Fruit fly (Drosophila melanogaster) whole organism, wandering third instar larva: ENCODE results near the gene mmy.

Experiments used
- Abd-B ChIP-seq: fragments of >200 bp; optimal IDR thresholded peaks from 2 replicates; lab custom pipeline; 2017; ENCODE audit warnings: missing biosample characterization, missing genetic modification characterization
- CG32264 ChIP-seq: fragments of 200-800 bp; sonication (Bioruptor generic); optimal IDR thresholded peaks from 2 replicates; lab custom pipeline; 2016; ENCODE audit warnings: missing biosample characterization, missing genetic modification characterization
- CG9705 ChIP-seq: fragments of 200-800 bp; sonication (Bioruptor generic); optimal IDR thresholded peaks from 2 replicates; lab custom pipeline; 2018; ENCODE audit warnings: missing biosample characterization, mild to moderate bottlenecking, missing genetic modification characterization
- CrebA ChIP-seq: fragments of 200-800 bp; sonication (Bioruptor generic); optimal IDR thresholded peaks from 2 replicates; lab custom pipeline; 2016; ENCODE audit warnings: missing biosample characterization, mild to moderate bottlenecking, missing genetic modification characterization, borderline replicate concordance
- Dfd ChIP-seq: fragments of >200 bp; optimal IDR thresholded peaks from 2 replicates; lab custom pipeline; 2017; ENCODE audit warnings: missing biosample characterization, missing genetic modification characterization
- Dif ChIP-seq: fragments of 200-275, 200-300 bp; sonication (Bioruptor generic); optimal IDR thresholded peaks from 2 replicates; lab custom pipeline; 2018; ENCODE audit warnings: missing biosample characterization, missing genetic modification characterization; ENCODE audit not compliant: partially characterized antibody
- GATAd ChIP-seq: sonication (Bioruptor generic); optimal IDR thresholded peaks from 2 replicates; lab custom pipeline; 2016; ENCODE audit warnings: missing biosample characterization, missing genetic modification characterization
- HLH106 ChIP-seq: fragments of 200-800 bp; optimal IDR thresholded peaks from 3 replicates; lab custom pipeline; 2019; ENCODE audit warnings: missing biosample characterization, mild to moderate bottlenecking, missing genetic modification characterization, moderate library complexity
- Hnf4 ChIP-seq: fragments of 200-800 bp; sonication (Bioruptor generic); optimal IDR thresholded peaks from 2 replicates; lab custom pipeline; 2016; ENCODE audit warnings: missing biosample characterization, mild to moderate bottlenecking, missing genetic modification characterization
- Hr78 ChIP-seq: fragments of >200 bp; optimal IDR thresholded peaks from 2 replicates; lab custom pipeline; 2017; ENCODE audit warnings: missing biosample characterization, missing genetic modification characterization
- Hr83 ChIP-seq: fragments of 200-300 bp; sonication (Bioruptor generic); optimal IDR thresholded peaks from 2 replicates; lab custom pipeline; 2016; ENCODE audit warnings: missing biosample characterization, mild to moderate bottlenecking, missing genetic modification characterization, moderate library complexity; ENCODE audit not compliant: poor library complexity, severe bottlenecking
- Jra ChIP-seq: sonication (Bioruptor generic); optimal IDR thresholded peaks from 2 replicates; lab custom pipeline; 2016; ENCODE audit warnings: missing biosample characterization, missing genetic modification characterization
- Mio ChIP-seq: sonication (Bioruptor generic); optimal IDR thresholded peaks from 2 replicates; lab custom pipeline; 2016; ENCODE audit warnings: missing biosample characterization, missing genetic modification characterization
- Myc ChIP-seq: fragments of >200 bp; optimal IDR thresholded peaks from 2 replicates; lab custom pipeline; 2017
- N ChIP-seq: fragments of >200 bp; optimal IDR thresholded peaks from 2 replicates; lab custom pipeline; 2018; ENCODE audit warnings: missing biosample characterization, missing external identifiers, missing genetic modification characterization
- OdsH ChIP-seq: fragments of 200-800 bp; sonication (Bioruptor generic); optimal IDR thresholded peaks from 2 replicates; lab custom pipeline; 2016; ENCODE audit warnings: missing biosample characterization, mild to moderate bottlenecking, missing genetic modification characterization
- Rel ChIP-seq, 2 experiments: fragments of 200-800 bp; sonication (Bioruptor generic) in 1 of 2; optimal IDR thresholded peaks; 2 replicates in 1 of 2; 3 replicates in 1 of 2; lab custom pipeline; 2016 to 2019; ENCODE audit warnings: mild to moderate bottlenecking in 2 of 2, missing biosample characterization in 2 of 2, missing genetic modification characterization in 2 of 2, moderate library complexity in 1 of 2
- Sp1 ChIP-seq: fragments of 200-800 bp; sonication (Bioruptor generic); optimal IDR thresholded peaks from 3 replicates; lab custom pipeline; 2019; ENCODE audit warnings: missing biosample characterization, mild to moderate bottlenecking, missing genetic modification characterization, moderate library complexity
- Vsx2 ChIP-seq: fragments of 200-300, 225-300 bp; sonication (Bioruptor generic); optimal IDR thresholded peaks from 2 replicates; lab custom pipeline; 2018; ENCODE audit warnings: missing biosample characterization, missing genetic modification characterization; ENCODE audit not compliant: partially characterized antibody
- br ChIP-seq: fragments of 200-800 bp; sonication (Bioruptor generic); optimal IDR thresholded peaks from 2 replicates; lab custom pipeline; 2016; ENCODE audit warnings: missing biosample characterization, missing genetic modification characterization
- brk ChIP-seq: fragments of 200-800 bp; sonication (Bioruptor generic); optimal IDR thresholded peaks from 2 replicates; lab custom pipeline; 2016; ENCODE audit warnings: missing biosample characterization, mild to moderate bottlenecking, missing genetic modification characterization
- dl ChIP-seq, 2 experiments: fragments of 175-275, 200-275 bp in 1 of 2; fragments of 200-275 bp in 1 of 2; sonication (Bioruptor generic); optimal IDR thresholded peaks; lab custom pipeline; 2018; ENCODE audit warnings: mild to moderate bottlenecking in 2 of 2, missing biosample characterization in 2 of 2, missing genetic modification characterization in 2 of 2, moderate library complexity in 2 of 2; ENCODE audit not compliant: partially characterized antibody in 2 of 2, insufficient read depth in 1 of 2
- dmrt93B ChIP-seq: fragments of 200-800 bp; sonication (Bioruptor generic); optimal IDR thresholded peaks from 2 replicates; lab custom pipeline; 2018; ENCODE audit warnings: missing biosample characterization, mild to moderate bottlenecking, missing genetic modification characterization
- dsf ChIP-seq: sonication (Bioruptor generic); optimal IDR thresholded peaks from 2 replicates; lab custom pipeline; 2016; ENCODE audit warnings: missing biosample characterization, missing genetic modification characterization, borderline replicate concordance
- ey ChIP-seq: fragments of 200-800 bp; sonication (Bioruptor generic); optimal IDR thresholded peaks from 2 replicates; lab custom pipeline; 2016; ENCODE audit warnings: missing biosample characterization, missing genetic modification characterization
- foxo ChIP-seq, 2 experiments: fragments of 200-800 bp; sonication (Bioruptor generic); optimal IDR thresholded peaks; 2 replicates in 1 of 2; 3 replicates in 1 of 2; lab custom pipeline; 2016 to 2017; ENCODE audit warnings: missing biosample characterization in 2 of 2, missing genetic modification characterization in 2 of 2
- fru ChIP-seq: fragments of 200-800 bp; sonication (Bioruptor generic); optimal IDR thresholded peaks from 3 replicates; lab custom pipeline; 2016; ENCODE audit warnings: missing biosample characterization, mild to moderate bottlenecking, missing genetic modification characterization
- h ChIP-seq: fragments of 200-800 bp; sonication (Bioruptor generic); optimal IDR thresholded peaks from 3 replicates; lab custom pipeline; 2016; ENCODE audit warnings: missing biosample characterization, mild to moderate bottlenecking, missing genetic modification characterization
- jim ChIP-seq: fragments of 175-275, 200-325 bp; sonication (Bioruptor generic); optimal IDR thresholded peaks from 2 replicates; lab custom pipeline; 2016; ENCODE audit warnings: missing biosample characterization, mild to moderate bottlenecking, missing genetic modification characterization
- lola ChIP-seq: fragments of >200 bp; optimal IDR thresholded peaks from 2 replicates; lab custom pipeline; 2017; ENCODE audit warnings: missing biosample characterization, missing genetic modification characterization
- pan ChIP-seq: fragments of >200 bp; optimal IDR thresholded peaks from 2 replicates; lab custom pipeline; 2017
- psq ChIP-seq: fragments of 200-800 bp; sonication (Bioruptor generic); optimal IDR thresholded peaks from 3 replicates; lab custom pipeline; 2017; ENCODE audit warnings: missing biosample characterization, mild to moderate bottlenecking, missing genetic modification characterization, moderate library complexity
- rgr ChIP-seq: fragments of 200-800 bp; sonication (Bioruptor generic); optimal IDR thresholded peaks from 3 replicates; lab custom pipeline; 2016; ENCODE audit warnings: missing biosample characterization, mild to moderate bottlenecking, missing genetic modification characterization
- sage ChIP-seq: fragments of 200-800 bp; sonication (Bioruptor generic); optimal IDR thresholded peaks from 2 replicates; lab custom pipeline; 2016; ENCODE audit warnings: missing biosample characterization, mild to moderate bottlenecking, missing genetic modification characterization
- sv ChIP-seq: fragments of 200-800 bp; sonication (Bioruptor generic); optimal IDR thresholded peaks from 3 replicates; lab custom pipeline; 2016; ENCODE audit warnings: missing biosample characterization, missing genetic modification characterization
- tai ChIP-seq: sonication (Bioruptor generic); optimal IDR thresholded peaks from 2 replicates; lab custom pipeline; 2016; ENCODE audit warnings: missing biosample characterization, missing genetic modification characterization
- usp ChIP-seq: fragments of >200 bp; optimal IDR thresholded peaks from 2 replicates; lab custom pipeline; 2017; ENCODE audit warnings: missing biosample characterization, missing genetic modification characterization
- woc ChIP-seq: sonication (Bioruptor generic); optimal IDR thresholded peaks from 2 replicates; lab custom pipeline; 2016; ENCODE audit warnings: missing biosample characterization, mild to moderate bottlenecking, missing genetic modification characterization

Gene mmy

DNA sequence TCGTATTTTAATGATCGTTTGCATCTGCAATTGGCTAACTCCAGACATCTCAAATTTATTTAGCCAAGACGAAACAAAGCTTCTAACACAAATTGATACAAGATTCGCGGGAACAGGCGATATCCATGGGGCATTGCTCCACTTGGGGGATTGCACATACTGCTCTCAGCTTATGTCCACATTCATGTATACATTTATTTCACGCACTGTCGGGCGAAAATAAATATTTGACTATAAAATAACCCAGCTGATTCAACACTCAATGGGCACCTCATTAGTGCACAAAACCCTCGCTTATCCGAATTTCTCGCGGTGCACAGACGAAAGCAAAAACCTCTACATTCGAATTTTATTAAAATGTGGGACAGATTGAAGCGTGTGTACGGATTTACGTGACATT is 12.2 kb downstream of the mmy start:
- peak; percentile 97 for TF ChIP-seq Hr83
- peak; percentile 52 for TF ChIP-seq CG32264 (GFP tag; lab: Kevin White, UChicago)
- TF ChIP-seq HLH106 (tag; lab: Kevin White, UChicago), result peak; percentile 42
- no peak for TF ChIP-seq Rel (GFP tag; optimal IDR thresholded peaks at IDR 0.05; lab: Kevin White, UChicago)
- TF ChIP-seq Rel (tag; optimal IDR thresholded peaks at IDR 0.05; lab: Kevin White, UChicago), result peak; percentile 22
- TF ChIP-seq Dif (GFP tag; lab: Kevin White, UChicago), result no peak
- peak; percentile 61 for TF ChIP-seq Hnf4 (GFP tag; lab: Kevin White, UChicago)
- TF ChIP-seq N (GFP tag; lab: Kevin White, UChicago), result no peak
- TF ChIP-seq CG9705, result peak; percentile 17
- peak in 1 of 2 experiments; percentile 67 for TF ChIP-seq foxo (GFP tag; optimal IDR thresholded peaks at IDR 0.05; lab: Kevin White, UChicago)
- TF ChIP-seq CrebA (GFP tag; lab: Kevin White, UChicago), result no peak
- peak; percentile 20 for TF ChIP-seq psq (GFP tag; lab: Kevin White, UChicago)
- peak; percentile 87 for TF ChIP-seq rgr (GFP tag; lab: Kevin White, UChicago)
- peak; percentile 71 for TF ChIP-seq br
- peak; percentile 65 for TF ChIP-seq fru (GFP tag; lab: Kevin White, UChicago)
- TF ChIP-seq OdsH (GFP tag; lab: Kevin White, UChicago), result peak; percentile 69
- peak; percentile 17 for TF ChIP-seq woc (GFP tag; lab: Kevin White, UChicago)
- peak; percentile 12 for TF ChIP-seq dmrt93B (GFP tag; lab: Kevin White, UChicago)
- TF ChIP-seq h, result peak; percentile 88
- TF ChIP-seq sv (GFP tag; lab: Kevin White, UChicago), result no peak
- peak; percentile 62 for TF ChIP-seq Sp1 (GFP tag; lab: Kevin White, UChicago)

DNA sequence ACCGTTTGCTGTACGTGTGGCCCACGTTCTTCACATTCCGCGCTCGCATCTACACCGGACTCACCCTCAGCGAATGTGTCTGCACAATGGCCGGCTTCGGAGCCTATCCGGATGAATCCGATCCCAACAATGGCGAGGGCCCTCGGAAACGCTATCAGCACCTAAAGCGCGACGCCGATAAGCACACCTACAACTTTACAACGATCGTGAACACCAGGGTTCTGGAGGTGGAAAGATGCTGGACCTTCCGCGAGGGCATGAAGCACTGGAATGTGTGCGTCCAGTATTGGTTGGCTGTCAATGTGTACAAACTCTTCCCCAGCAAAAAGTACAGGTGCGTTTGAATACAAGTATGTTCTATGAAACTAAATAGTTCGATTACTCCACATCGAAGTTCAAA is 16.1 kb downstream of the mmy start:
- TF ChIP-seq pan (lab: Kevin White, UChicago), result no peak
- no peak for TF ChIP-seq dsf (GFP tag; lab: Kevin White, UChicago)
- TF ChIP-seq sage (GFP tag; lab: Kevin White, UChicago), result no peak
- TF ChIP-seq CG9705, result no peak
- TF ChIP-seq Rel (GFP tag; optimal IDR thresholded peaks at IDR 0.05; lab: Kevin White, UChicago), result no peak
- TF ChIP-seq Rel (tag; optimal IDR thresholded peaks at IDR 0.05; lab: Kevin White, UChicago), result peak; percentile 5
- TF ChIP-seq Mio (GFP tag; lab: Kevin White, UChicago), result no peak
- TF ChIP-seq HLH106 (tag; lab: Kevin White, UChicago), result no peak
- TF ChIP-seq Dfd (GFP tag; lab: Kevin White, UChicago), result no peak

DNA sequence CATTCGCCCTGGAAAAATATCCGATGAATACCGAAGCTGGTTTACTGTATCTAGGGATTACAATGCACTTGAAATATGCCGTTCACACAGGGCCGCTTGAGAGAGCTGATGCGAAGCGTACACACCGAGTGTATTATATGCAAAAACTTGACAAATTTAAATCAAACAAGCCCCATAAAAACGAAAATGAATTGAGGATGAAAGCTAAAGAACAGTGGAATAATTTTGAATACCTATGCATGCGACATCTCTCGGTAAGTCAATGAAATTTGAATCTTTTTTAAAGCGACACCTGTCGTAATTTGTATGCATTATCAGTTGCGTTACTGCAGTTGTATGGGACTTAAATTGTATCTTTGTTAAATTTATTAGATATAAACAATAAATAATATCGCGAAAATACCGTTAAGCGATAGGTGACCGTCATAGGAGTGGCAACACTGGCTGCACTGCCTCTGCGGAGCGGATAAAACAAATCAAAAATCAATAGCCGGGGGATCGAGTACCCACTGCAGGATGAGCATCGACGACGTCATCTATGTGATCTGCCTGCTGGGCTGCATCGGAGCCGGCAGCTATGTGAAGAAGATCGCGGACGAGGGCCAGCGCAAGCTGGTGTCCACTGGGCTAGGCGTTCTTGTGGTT is 17.6 kb downstream of the mmy start, which contains the start of gene frj:
Gene frj (plus strand): TSS at position 98 of the 645 bp plus-strand sequence.
- TF ChIP-seq CrebA (GFP tag; lab: Kevin White, UChicago), result no peak
- peak; percentile 47 for TF ChIP-seq woc (GFP tag; lab: Kevin White, UChicago)
- TF ChIP-seq Mio (GFP tag; lab: Kevin White, UChicago), result no peak
- TF ChIP-seq pan (lab: Kevin White, UChicago), result no peak
- TF ChIP-seq GATAd, result no peak
- TF ChIP-seq Dfd (GFP tag; lab: Kevin White, UChicago), result no peak
- TF ChIP-seq brk (GFP tag; lab: Kevin White, UChicago), result no peak
- no peak for TF ChIP-seq tai (GFP tag; lab: Kevin White, UChicago)
- peak; percentile 26 for TF ChIP-seq Abd-B (GFP tag; lab: Kevin White, UChicago)
- TF ChIP-seq usp (GFP tag; lab: Kevin White, UChicago), result no peak
- TF ChIP-seq Hr83, result no peak
- TF ChIP-seq CG32264 (GFP tag; lab: Kevin White, UChicago), result no peak
- TF ChIP-seq Jra (GFP tag; lab: Kevin White, UChicago), result peak; percentile 52
- peak; percentile 57 for TF ChIP-seq HLH106 (tag; lab: Kevin White, UChicago)
- peak; percentile 3 for TF ChIP-seq sage (GFP tag; lab: Kevin White, UChicago)
- peak; percentile 63 for TF ChIP-seq sv (GFP tag; lab: Kevin White, UChicago)
- peak; percentile 49 for TF ChIP-seq rgr (GFP tag; lab: Kevin White, UChicago)
- peak; percentile 89 for TF ChIP-seq N (GFP tag; lab: Kevin White, UChicago)
- no peak for TF ChIP-seq Rel (GFP tag; optimal IDR thresholded peaks at IDR 0.05; lab: Kevin White, UChicago)
- TF ChIP-seq Rel (tag; optimal IDR thresholded peaks at IDR 0.05; lab: Kevin White, UChicago), result no peak
- TF ChIP-seq Dif (GFP tag; lab: Kevin White, UChicago), result no peak
- TF ChIP-seq dl (GFP tag; optimal IDR thresholded peaks at IDR 0.05; lab: Kevin White, UChicago; ENCODE audit: insufficient read depth in 1 of 2, partially characterized antibody in 2 of 2), result no peak
- peak in 1 of 2 experiments; percentile 51 for TF ChIP-seq foxo (GFP tag; optimal IDR thresholded peaks at IDR 0.05; lab: Kevin White, UChicago)
- TF ChIP-seq Hr78 (GFP tag; lab: Kevin White, UChicago), result peak; percentile 87
- TF ChIP-seq fru (GFP tag; lab: Kevin White, UChicago), result peak; percentile 45
- TF ChIP-seq OdsH (GFP tag; lab: Kevin White, UChicago), result peak; percentile 17
- peak; percentile 42 for TF ChIP-seq h
- no peak for TF ChIP-seq br
- peak; percentile 47 for TF ChIP-seq ey
- TF ChIP-seq dmrt93B (GFP tag; lab: Kevin White, UChicago), result peak; percentile 49
- TF ChIP-seq Hnf4 (GFP tag; lab: Kevin White, UChicago), result peak; percentile 63
- TF ChIP-seq psq (GFP tag; lab: Kevin White, UChicago), result peak; percentile 13
- peak; percentile 50 for TF ChIP-seq CG9705
- no peak for TF ChIP-seq Sp1 (GFP tag; lab: Kevin White, UChicago)
- peak; percentile 49 for TF ChIP-seq lola
- no peak for TF ChIP-seq jim (GFP tag; lab: Kevin White, UChicago)
- peak; percentile 20 for TF ChIP-seq dsf (GFP tag; lab: Kevin White, UChicago)
- TF ChIP-seq Vsx2, result no peak
- TF ChIP-seq Myc, result peak; percentile 21
